Fruit fly (Drosophila melanogaster) whole organism, adult: ENCODE results near the gene CG42369.

Experiments used
- CG14711 ChIP-seq: fragments of 200-800 bp; sonication (Bioruptor generic); optimal IDR thresholded peaks from 2 replicates; lab custom pipeline; 2018; ENCODE audit warnings: missing biosample characterization, mild to moderate bottlenecking, missing genetic modification characterization, moderate library complexity
- cic ChIP-seq: fragments of 200-800 bp; sonication (Bioruptor generic); optimal IDR thresholded peaks from 2 replicates; lab custom pipeline; 2017; ENCODE audit warnings: missing biosample characterization, mild to moderate bottlenecking, missing genetic modification characterization, moderate library complexity

- TF ChIP-seq cic (GFP tag; lab: Kevin White, UChicago): no peak
- no peak for TF ChIP-seq CG14711 (tag; lab: Kevin White, UChicago)
These were observed 40.2 kb downstream of the CG42369 start for dm6 chr2L:6356686-6357362.
